Worm (Caenorhabditis elegans) whole organism, L4 larva: ENCODE results near the gene C28D4.7.

Experiments used
- ZK546.5 ChIP-seq, 2 experiments: sonication (generic microtip); optimal IDR thresholded peaks; 2 replicates each; lab custom pipeline; 2017; ENCODE audit warnings: missing biosample characterization in 2 of 2, missing genetic modification characterization in 2 of 2
- dpl-1 ChIP-seq: fragments of 150-350 bp; optimal IDR thresholded peaks from 2 replicates; lab custom pipeline; 2014; ENCODE audit warnings: missing biosample characterization, missing genetic modification reagents, missing genetic modification characterization
- dve-1 ChIP-seq: sonication (generic microtip); optimal IDR thresholded peaks from 2 replicates; lab custom pipeline; 2017; ENCODE audit warnings: antibody characterized with exemption, mild to moderate bottlenecking, missing genetic modification characterization, missing compliant biosample characterization; ENCODE audit not compliant: insufficient read depth
- lin-13 ChIP-seq: fragments of 150-350 bp; optimal IDR thresholded peaks from 2 replicates; lab custom pipeline; 2014; ENCODE audit warnings: missing biosample characterization, missing genetic modification reagents, missing genetic modification characterization

- TF ChIP-seq dpl-1 (no peak), ZK546.5 (tag; optimal IDR thresholded peaks at IDR 0.05; lab: Kevin White, UChicago) (no peak), lin-13 (GFP tag; lab: Kevin White, UChicago) (no peak), dve-1 (tag; lab: Kevin White, UChicago) (no peak)
These were observed 14.6 kb downstream of the C28D4.7 start, which contains the start of gene nhr-100 for ce11 chrIV:9728376-9728775.
